Worm (Caenorhabditis elegans) whole organism, young adult: ENCODE measurements around the gene tag-234.

Experiments
- F37B4.10 ChIP-seq: fragments of 200-800 bp; sonication (Bioruptor generic); IDR thresholded peaks from 2 replicates; pipeline ENCODE4 v1.3.6; 2022; ENCODE audit warnings: missing genetic modification characterization, missing compliant biosample characterization
- F39B2.1 ChIP-seq: fragments of 200-800 bp; sonication (Bioruptor generic); IDR thresholded peaks from 2 replicates; pipeline ENCODE4 v1.3.6; 2022; ENCODE audit warnings: missing genetic modification reagents, missing genetic modification characterization, missing compliant biosample characterization
- F52B5.7 ChIP-seq: sonication (generic microtip); optimal IDR thresholded peaks from 2 replicates; lab custom pipeline; 2016; ENCODE audit warnings: mild to moderate bottlenecking, missing genetic modification characterization, missing compliant biosample characterization
- T26A5.8 ChIP-seq: sonication (generic microtip); optimal IDR thresholded peaks from 2 replicates; lab custom pipeline; 2016; ENCODE audit warnings: missing genetic modification characterization, missing compliant biosample characterization
- aptf-2 ChIP-seq: fragments of 200-800 bp; sonication (Bioruptor generic); conservative IDR thresholded peaks from 2 replicates; pipeline ENCODE4 v1.3.6; 2022; ENCODE audit warnings: missing genetic modification reagents, missing genetic modification characterization, missing compliant biosample characterization
- attf-5 ChIP-seq: fragments of 200-800 bp; sonication (Bioruptor generic); optimal IDR thresholded peaks from 2 replicates; lab custom pipeline; 2018; ENCODE audit warnings: mild to moderate bottlenecking, missing genetic modification characterization, missing compliant biosample characterization
- attf-6 ChIP-seq: fragments of 200-800 bp; sonication (Bioruptor generic); IDR thresholded peaks from 2 replicates; pipeline ENCODE4 v1.3.6; 2022; ENCODE audit warnings: missing genetic modification reagents, missing genetic modification characterization, missing compliant biosample characterization
- bed-1 ChIP-seq: fragments of 200-800 bp; sonication (Bioruptor generic); IDR thresholded peaks from 2 replicates; pipeline ENCODE4 v1.3.6; 2022; ENCODE audit warnings: missing genetic modification reagents, missing genetic modification characterization, missing compliant biosample characterization
- ccch-3 ChIP-seq: fragments of 200-800 bp; sonication (Bioruptor generic); optimal IDR thresholded peaks from 2 replicates; lab custom pipeline; 2018; ENCODE audit warnings: mild to moderate bottlenecking, missing genetic modification characterization, missing compliant biosample characterization
- cebp-1 ChIP-seq, 2 experiments: fragments of 200-800 bp in 1 of 2; sonication (Bioruptor generic) in 1 of 2; sonication (generic microtip) in 1 of 2; IDR thresholded peaks in 1 of 2; optimal IDR thresholded peaks in 1 of 2; 2 replicates each; pipeline versions ENCODE4 v1.3.6 to Lab custom; 2017 to 2022; ENCODE audit warnings: missing compliant biosample characterization in 2 of 2, missing genetic modification characterization in 2 of 2, mild to moderate bottlenecking in 1 of 2, missing genetic modification reagents in 1 of 2, moderate library complexity in 1 of 2
- ceh-100 ChIP-seq: fragments of 200-800 bp; sonication (Bioruptor generic); IDR thresholded peaks from 2 replicates; pipeline ENCODE4 v1.3.6; 2022; ENCODE audit warnings: missing genetic modification reagents, missing genetic modification characterization, missing compliant biosample characterization
- ceh-40 ChIP-seq: fragments of 200-800 bp; sonication (Bioruptor generic); IDR thresholded peaks from 2 replicates; pipeline ENCODE4 v1.3.6; 2022; ENCODE audit warnings: missing genetic modification characterization, missing compliant biosample characterization
- ceh-79 ChIP-seq: sonication (generic microtip); optimal IDR thresholded peaks from 2 replicates; lab custom pipeline; 2017; ENCODE audit warnings: mild to moderate bottlenecking, missing genetic modification characterization, missing compliant biosample characterization
- chd-7 ChIP-seq: sonication (generic microtip); optimal IDR thresholded peaks from 2 replicates; lab custom pipeline; 2016; ENCODE audit warnings: mild to moderate bottlenecking, missing genetic modification characterization, moderate library complexity, missing compliant biosample characterization
- efl-1 ChIP-seq: fragments of 150-350 bp; optimal IDR thresholded peaks from 2 replicates; lab custom pipeline; 2014; ENCODE audit warnings: missing biosample characterization, missing genetic modification reagents, missing genetic modification characterization
- egl-18 ChIP-seq: fragments of 200-800 bp; sonication (Bioruptor generic); IDR thresholded peaks from 2 replicates; pipeline ENCODE4 v1.3.6; 2022; ENCODE audit warnings: missing genetic modification reagents, missing genetic modification characterization, missing compliant biosample characterization
- egl-44 ChIP-seq: fragments of 200-800 bp; sonication (Bioruptor generic); IDR thresholded peaks from 2 replicates; pipeline ENCODE4 v1.3.6; 2022; ENCODE audit warnings: missing genetic modification reagents, missing genetic modification characterization, missing compliant biosample characterization
- ekl-4 ChIP-seq: fragments of 200-800 bp; sonication (Bioruptor generic); IDR thresholded peaks from 2 replicates; pipeline ENCODE4 v1.3.6; 2022; ENCODE audit warnings: missing genetic modification reagents, missing genetic modification characterization, missing compliant biosample characterization
- hlh-12 ChIP-seq: sonication (generic microtip); optimal IDR thresholded peaks from 2 replicates; lab custom pipeline; 2016; ENCODE audit warnings: missing genetic modification characterization, missing compliant biosample characterization
- hlh-26 ChIP-seq: fragments of 200-800 bp; sonication (Bioruptor generic); conservative IDR thresholded peaks from 2 replicates; pipeline ENCODE4 v1.3.6; 2022; ENCODE audit warnings: missing genetic modification reagents, missing genetic modification characterization, missing compliant biosample characterization
- hmg-1.2 ChIP-seq: fragments of 200-800 bp; sonication (Bioruptor generic); IDR thresholded peaks from 2 replicates; pipeline ENCODE4 v1.3.6; 2022; ENCODE audit warnings: missing genetic modification reagents, missing genetic modification characterization, missing compliant biosample characterization
- hrde-1 ChIP-seq: sonication (generic microtip); optimal IDR thresholded peaks from 2 replicates; lab custom pipeline; 2016; ENCODE audit warnings: missing genetic modification characterization, mild to moderate bottlenecking, missing compliant biosample characterization, moderate library complexity, missing genotype, missing genetic modification reagents, borderline replicate concordance
- hsf-1 ChIP-seq: fragments of 200-800 bp; sonication (Bioruptor generic); IDR thresholded peaks from 2 replicates; pipeline ENCODE4 v1.3.6; 2022; ENCODE audit warnings: missing genetic modification reagents, missing genetic modification characterization, missing compliant biosample characterization
- lin-54 ChIP-seq: fragments of 200-800 bp; sonication (Bioruptor generic); optimal IDR thresholded peaks from 2 replicates; lab custom pipeline; 2018; ENCODE audit warnings: mild to moderate bottlenecking, missing genetic modification characterization, missing compliant biosample characterization
- madf-10 ChIP-seq: sonication (generic microtip); optimal IDR thresholded peaks from 2 replicates; lab custom pipeline; 2016; ENCODE audit warnings: mild to moderate bottlenecking, missing genetic modification characterization, missing compliant biosample characterization
- mes-4 ChIP-seq: sonication (generic microtip); optimal IDR thresholded peaks from 2 replicates; lab custom pipeline; 2016; ENCODE audit warnings: missing genotype, missing genetic modification characterization, missing compliant biosample characterization
- nfya-2 ChIP-seq: fragments of 200-800 bp; sonication (Bioruptor generic); IDR thresholded peaks from 2 replicates; pipeline ENCODE4 v1.3.6; 2022; ENCODE audit warnings: missing genetic modification reagents, missing genetic modification characterization, missing compliant biosample characterization
- nhr-27 ChIP-seq: fragments of 200-800 bp; sonication (Bioruptor generic); optimal IDR thresholded peaks from 2 replicates; lab custom pipeline; 2018; ENCODE audit warnings: mild to moderate bottlenecking, missing genetic modification characterization, moderate library complexity, missing compliant biosample characterization
- pbrm-1 ChIP-seq: fragments of 200-800 bp; sonication (Bioruptor generic); IDR thresholded peaks from 2 replicates; pipeline ENCODE4 v1.3.6; 2022; ENCODE audit warnings: missing genetic modification reagents, missing genetic modification characterization, missing compliant biosample characterization
- pha-4 ChIP-seq: fragments of 150-350 bp; sonication (generic microtip); optimal IDR thresholded peaks from 2 replicates; lab custom pipeline; 2014; ENCODE audit warnings: missing biosample characterization, missing genetic modification reagents, missing genetic modification characterization
- rcor-1 ChIP-seq: fragments of 200-800 bp; sonication (Bioruptor generic); IDR thresholded peaks from 2 replicates; pipeline ENCODE4 v1.3.6; 2022; ENCODE audit warnings: missing genetic modification reagents, missing genetic modification characterization, missing compliant biosample characterization
- snpc-1.1 ChIP-seq: sonication (generic microtip); optimal IDR thresholded peaks from 2 replicates; lab custom pipeline; 2017; ENCODE audit warnings: missing genetic modification characterization, mild to moderate bottlenecking, missing compliant biosample characterization, antibody characterized with exemption, moderate library complexity, missing genotype, missing genetic modification reagents; ENCODE audit not compliant: insufficient read depth
- snpc-3.4 ChIP-seq: sonication (generic microtip); optimal IDR thresholded peaks from 2 replicates; lab custom pipeline; 2017; ENCODE audit warnings: missing genetic modification characterization, mild to moderate bottlenecking, missing compliant biosample characterization, antibody characterized with exemption, moderate library complexity, missing genotype, missing genetic modification reagents
- snpc-4 ChIP-seq, 5 experiments: fragments of 150-350 bp in 1 of 5; sonication (generic microtip) in 4 of 5; optimal IDR thresholded peaks; 2 replicates each; lab custom pipeline; 2014 to 2018; ENCODE audit warnings: missing genetic modification characterization in 5 of 5, missing biosample characterization in 3 of 5, antibody characterized with exemption in 2 of 5, mild to moderate bottlenecking in 2 of 5, missing compliant biosample characterization in 2 of 5, missing genotype in 2 of 5, moderate library complexity in 2 of 5, missing genetic modification reagents in 1 of 5
- unc-130 ChIP-seq: sonication (generic microtip); optimal IDR thresholded peaks from 2 replicates; lab custom pipeline; 2016; ENCODE audit warnings: missing genetic modification reagents, missing genetic modification characterization, missing compliant biosample characterization
- unc-62 ChIP-seq: fragments of 150-350 bp; optimal IDR thresholded peaks from 2 replicates; lab custom pipeline; 2014; ENCODE audit warnings: missing biosample characterization, missing genetic modification reagents, missing genetic modification characterization
- ztf-22 ChIP-seq: fragments of 200-800 bp; sonication (Bioruptor generic); optimal IDR thresholded peaks from 2 replicates; lab custom pipeline; 2018; ENCODE audit warnings: mild to moderate bottlenecking, missing genetic modification characterization, moderate library complexity, missing compliant biosample characterization
- ztf-26 ChIP-seq: sonication (generic microtip); optimal IDR thresholded peaks from 2 replicates; lab custom pipeline; 2017; ENCODE audit warnings: missing genetic modification characterization, missing compliant biosample characterization
- ztf-28 ChIP-seq: fragments of 200-800 bp; sonication (Bioruptor generic); IDR thresholded peaks from 2 replicates; pipeline ENCODE4 v1.3.6; 2022; ENCODE audit warnings: missing genetic modification reagents, missing genetic modification characterization, missing compliant biosample characterization

tag-234 gene

ce11 chrII:5836153-5836719, 27.8 kb upstream of the tag-234 start, which contains the start of gene fzo-1 (continued):
- TF ChIP-seq ztf-22 (GFP tag; lab: Kevin White, UChicago) (no peak), hmg-1.2 (GFP tag; lab: Robert Waterston, UW) (peak; percentile 17; the same call in 1 of the 2 replicates), ceh-100 (GFP tag; lab: Robert Waterston, UW) (peak; percentile 91), bed-1 (GFP tag; lab: Robert Waterston, UW) (no peak), unc-130 (GFP tag; lab: Kevin White, UChicago) (peak; percentile 48), mes-4 (tag; lab: Kevin White, UChicago) (no peak), hsf-1 (GFP tag; lab: Robert Waterston, UW) (no peak), hrde-1 (tag; lab: Kevin White, UChicago) (no peak), nfya-2 (GFP tag; lab: Robert Waterston, UW) (no peak)
- TF ChIP-seq, all 124 proteins: peak for 9

DNA sequence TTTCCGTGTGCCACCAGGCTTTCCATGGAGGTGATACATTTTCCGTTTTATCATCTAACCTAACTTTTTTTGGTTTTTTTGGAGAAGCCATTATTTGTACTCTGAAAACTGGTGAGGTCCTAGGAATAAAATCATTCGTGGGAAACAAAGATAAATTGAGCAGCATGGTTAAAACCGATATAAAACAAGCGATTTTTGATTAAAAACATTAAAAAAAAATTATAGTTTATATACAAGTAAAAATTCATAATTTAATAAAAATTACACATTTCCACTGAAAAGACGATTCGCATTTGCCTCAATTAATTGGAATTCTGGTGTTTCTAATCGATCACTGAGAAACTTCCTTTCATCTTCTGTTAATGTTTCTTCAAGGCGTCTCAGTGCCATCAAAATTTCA, 25.5 kb upstream of the tag-234 start, which contains the start of gene ZK1248.15:
Gene ZK1248.15 (minus strand): TSS at position 101 of the 400 bp plus-strand sequence.
- TF ChIP-seq unc-62 (GFP tag; lab: Kevin White, UChicago) (no peak), F52B5.7 (tag; lab: Kevin White, UChicago) (no peak), T26A5.8 (tag; lab: Kevin White, UChicago) (no peak), F39B2.1 (GFP tag; lab: Robert Waterston, UW) (no peak), attf-5 (GFP tag; lab: Kevin White, UChicago) (no peak), cebp-1 (GFP tag; IDR thresholded peaks at IDR 0.05; lab: Robert Waterston, UW) (no peak), cebp-1 (tag; optimal IDR thresholded peaks at IDR 0.05; lab: Kevin White, UChicago) (no peak), unc-130 (GFP tag; lab: Kevin White, UChicago) (no peak), ztf-26 (tag; lab: Kevin White, UChicago) (no peak), hrde-1 (tag; lab: Kevin White, UChicago) (no peak), nhr-27 (tag; lab: Kevin White, UChicago) (no peak), hlh-26 (GFP tag; lab: Robert Waterston, UW) (no peak), ztf-22 (GFP tag; lab: Kevin White, UChicago) (no peak), ekl-4 (GFP tag; lab: Robert Waterston, UW) (no peak), rcor-1 (GFP tag; lab: Robert Waterston, UW) (no peak), efl-1 (GFP tag; lab: Kevin White, UChicago) (no peak), pha-4 (no peak), F37B4.10 (GFP tag; lab: Robert Waterston, UW) (no peak)

DNA sequence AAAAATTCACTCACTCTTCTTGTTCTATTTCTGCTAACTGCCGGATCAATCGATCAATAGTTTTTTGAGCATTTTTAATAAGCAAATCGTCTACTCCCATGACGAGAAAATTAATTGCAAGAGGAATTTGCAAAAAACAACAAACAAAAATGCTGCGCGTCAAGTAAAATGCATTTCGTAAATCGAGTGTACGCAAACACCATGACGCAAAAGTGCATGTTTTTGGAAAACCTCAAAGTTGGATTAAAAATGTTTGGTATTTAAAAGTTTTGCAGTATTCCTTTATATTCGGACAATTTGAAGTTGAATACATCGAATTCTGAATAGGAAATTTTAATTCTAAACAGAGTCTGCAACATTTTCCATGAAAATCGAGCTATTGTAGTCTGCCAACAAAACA, 24.8 kb upstream of the tag-234 start, which contains the start of gene ZK1248.19:
Gene ZK1248.19 (minus strand): TSS at position 188 of the 400 bp plus-strand sequence.
- peak; percentile 52; the same call in 1 of the 2 replicates for TF ChIP-seq ceh-100 (GFP tag; lab: Robert Waterston, UW)
- no peak for TF ChIP-seq ceh-40 (GFP tag; lab: Robert Waterston, UW)
- TF ChIP-seq rcor-1 (GFP tag; lab: Robert Waterston, UW): peak; percentile 70; the same call in 1 of the 2 replicates
- no peak for TF ChIP-seq snpc-4 (GFP tag; optimal IDR thresholded peaks at IDR 0.05; lab: Kevin White, UChicago)
- peak in 1 of 4 experiments; percentile 26 for TF ChIP-seq snpc-4 (tag; optimal IDR thresholded peaks at IDR 0.05; lab: Kevin White, UChicago)

DNA sequence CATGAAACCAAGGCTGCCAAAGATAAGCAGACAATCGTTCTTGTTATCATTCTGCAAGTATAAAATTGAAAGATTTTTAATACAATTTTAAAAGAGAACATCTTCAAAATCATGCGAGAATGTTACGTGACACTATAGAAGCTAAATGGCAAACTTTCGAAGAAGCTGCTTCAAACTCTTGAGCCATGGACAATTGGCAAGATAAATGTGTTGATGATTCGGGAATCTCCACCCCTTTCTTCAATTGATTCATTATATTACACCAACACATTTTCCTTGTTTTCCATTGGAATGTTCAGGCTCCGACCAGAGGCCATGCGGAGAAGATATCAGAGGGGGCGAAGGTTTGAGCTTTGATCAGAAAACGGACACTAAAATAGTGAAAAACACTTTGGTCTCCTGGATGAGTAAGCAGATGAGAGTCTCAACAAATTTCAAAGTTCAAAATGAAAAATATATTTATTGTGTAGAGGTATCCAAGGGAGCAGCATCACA, 22.9 kb upstream of the tag-234 start, which contains the start of gene lec-5:
Gene lec-5 (minus strand): TSS at position 51 of the 495 bp plus-strand sequence.
- TF ChIP-seq madf-10 (tag; lab: Kevin White, UChicago): no peak
- TF ChIP-seq ztf-28: no peak
- no peak for TF ChIP-seq ceh-79 (tag; lab: Kevin White, UChicago)
- no peak for TF ChIP-seq pbrm-1 (GFP tag; lab: Robert Waterston, UW)
- TF ChIP-seq attf-6: no peak
- TF ChIP-seq F39B2.1 (GFP tag; lab: Robert Waterston, UW): no peak
- TF ChIP-seq F52B5.7 (tag; lab: Kevin White, UChicago): no peak
- TF ChIP-seq ccch-3 (GFP tag; lab: Kevin White, UChicago): no peak
- no peak for TF ChIP-seq snpc-1.1 (tag; lab: Kevin White, UChicago)
- TF ChIP-seq mes-4 (tag; lab: Kevin White, UChicago): no peak
- TF ChIP-seq snpc-3.4 (tag; lab: Kevin White, UChicago): no peak
- TF ChIP-seq hlh-12 (tag; lab: Kevin White, UChicago): no peak
- no peak for TF ChIP-seq egl-18
- TF ChIP-seq chd-7 (tag; lab: Kevin White, UChicago): no peak
- no peak for TF ChIP-seq lin-54 (GFP tag; lab: Kevin White, UChicago)
- TF ChIP-seq aptf-2 (GFP tag; lab: Robert Waterston, UW): no peak
- no peak for TF ChIP-seq egl-44
- no peak for TF ChIP-seq pha-4
